Worm (Caenorhabditis elegans) whole organism, L1 larva: ENCODE measurements around the gene irld-25.
"Not testable (repeated sequence)": the region's sequence is repeated elsewhere in the genome, so short reads cannot be mapped to it uniquely, and the experiment has no call there.

Source experiments
- elt-2 ChIP-seq: sonication (generic microtip); optimal IDR thresholded peaks from 2 replicates; lab custom pipeline; 2016; ENCODE audit warnings: missing genetic modification characterization, mild to moderate bottlenecking, inconsistent platforms, missing compliant biosample characterization, missing genetic modification reagents
- elt-3 ChIP-seq, 6 experiments: fragments of 150-350 bp in 1 of 6; sonication (generic microtip); optimal IDR thresholded peaks; 2 replicates each; lab custom pipeline; 2017 to 2018; ENCODE audit warnings: missing biosample characterization in 6 of 6, missing genetic modification characterization in 6 of 6, inconsistent platforms in 1 of 6
- mdl-1 ChIP-seq, 2 experiments: fragments of 150-350 bp; optimal IDR thresholded peaks; 2 replicates each; lab custom pipeline; 2014 to 2017; ENCODE audit warnings: missing biosample characterization in 2 of 2, missing genetic modification characterization in 2 of 2, inconsistent platforms in 1 of 2

ce11 chrV:15250304-15250703 lies 28.9 kb downstream of the irld-25 start, which contains the start of gene srd-28:
- not testable (repeated sequence) for TF ChIP-seq elt-2 (tag; lab: Kevin White, UChicago); mdl-1 (tag; optimal IDR thresholded peaks at IDR 0.05; lab: Kevin White, UChicago); elt-3 (tag; optimal IDR thresholded peaks at IDR 0.05; lab: Kevin White, UChicago)
